Worm (Caenorhabditis elegans) whole organism, late embryonic: ENCODE measurements around the gene R07E4.5.

Experiments used
- C08G9.2 ChIP-seq: sonication (generic microtip); optimal IDR thresholded peaks from 2 replicates; lab custom pipeline; 2016; ENCODE audit warnings: mild to moderate bottlenecking, missing genetic modification characterization, moderate library complexity, missing compliant biosample characterization
- C38D4.7 ChIP-seq: fragments of 200-800 bp; sonication (Bioruptor generic); optimal IDR thresholded peaks from 2 replicates; lab custom pipeline; 2018; ENCODE audit warnings: mild to moderate bottlenecking, missing genetic modification characterization, moderate library complexity, missing compliant biosample characterization
- K02D7.2 ChIP-seq: sonication (generic microtip); optimal IDR thresholded peaks from 2 replicates; lab custom pipeline; 2017; ENCODE audit warnings: mild to moderate bottlenecking, missing genetic modification characterization, missing compliant biosample characterization
- K09A11.1 ChIP-seq: sonication (generic microtip); optimal IDR thresholded peaks from 2 replicates; lab custom pipeline; 2017; ENCODE audit warnings: antibody characterized with exemption, mild to moderate bottlenecking, missing genetic modification characterization, missing compliant biosample characterization; ENCODE audit not compliant: insufficient read depth
- ahr-1 ChIP-seq: sonication (generic microtip); optimal IDR thresholded peaks from 2 replicates; lab custom pipeline; 2016; ENCODE audit warnings: missing genetic modification characterization, missing compliant biosample characterization
- ceh-18 ChIP-seq: sonication (generic microtip); optimal IDR thresholded peaks from 2 replicates; lab custom pipeline; 2016; ENCODE audit warnings: missing genetic modification characterization, missing compliant biosample characterization
- ceh-22 ChIP-seq: sonication (generic microtip); optimal IDR thresholded peaks from 2 replicates; lab custom pipeline; 2017; ENCODE audit warnings: missing biosample characterization, missing genetic modification characterization
- ceh-24 ChIP-seq: sonication (generic microtip); optimal IDR thresholded peaks from 2 replicates; lab custom pipeline; 2016; ENCODE audit warnings: mild to moderate bottlenecking, missing genetic modification characterization, missing compliant biosample characterization
- ceh-34 ChIP-seq: sonication (generic microtip); optimal IDR thresholded peaks from 2 replicates; lab custom pipeline; 2016; ENCODE audit warnings: mild to moderate bottlenecking, missing genetic modification characterization, missing compliant biosample characterization
- ceh-45 ChIP-seq: fragments of 200-800 bp; sonication (Bioruptor generic); IDR thresholded peaks from 2 replicates; pipeline ENCODE4 v1.3.6; 2022; ENCODE audit warnings: missing genetic modification reagents, missing genetic modification characterization, missing compliant biosample characterization
- ceh-48 ChIP-seq: sonication (generic microtip); optimal IDR thresholded peaks from 2 replicates; lab custom pipeline; 2016; ENCODE audit warnings: missing genetic modification characterization, inconsistent platforms, missing compliant biosample characterization
- ceh-9 ChIP-seq: sonication (generic microtip); optimal IDR thresholded peaks from 2 replicates; lab custom pipeline; 2016; ENCODE audit warnings: mild to moderate bottlenecking, missing genetic modification characterization, inconsistent platforms, missing compliant biosample characterization
- che-1 ChIP-seq: sonication (generic microtip); optimal IDR thresholded peaks from 2 replicates; lab custom pipeline; 2016; ENCODE audit warnings: mild to moderate bottlenecking, missing genetic modification characterization, missing compliant biosample characterization
- dmd-4 ChIP-seq: sonication (generic microtip); optimal IDR thresholded peaks from 2 replicates; lab custom pipeline; 2016; ENCODE audit warnings: borderline replicate concordance, missing genetic modification characterization, missing compliant biosample characterization
- ets-4 ChIP-seq: sonication (generic microtip); optimal IDR thresholded peaks from 2 replicates; lab custom pipeline; 2016; ENCODE audit warnings: missing genetic modification characterization, missing compliant biosample characterization
- eyg-1 ChIP-seq: sonication (generic microtip); optimal IDR thresholded peaks from 2 replicates; lab custom pipeline; 2016; ENCODE audit warnings: missing genotype, missing genetic modification characterization, missing compliant biosample characterization
- fax-1 ChIP-seq: sonication (generic microtip); optimal IDR thresholded peaks from 2 replicates; lab custom pipeline; 2016; ENCODE audit warnings: missing genotype, missing genetic modification characterization, missing compliant biosample characterization
- gmeb-2 ChIP-seq: sonication (generic microtip); optimal IDR thresholded peaks from 2 replicates; lab custom pipeline; 2016; ENCODE audit warnings: missing genetic modification characterization, inconsistent platforms, missing compliant biosample characterization
- hlh-13 ChIP-seq: fragments of 200-800 bp; sonication (Bioruptor generic); optimal IDR thresholded peaks from 2 replicates; lab custom pipeline; 2018; ENCODE audit warnings: mild to moderate bottlenecking, missing genetic modification characterization, missing compliant biosample characterization
- hlh-15 ChIP-seq: sonication (generic microtip); optimal IDR thresholded peaks from 2 replicates; lab custom pipeline; 2016; ENCODE audit warnings: missing genetic modification characterization, missing compliant biosample characterization
- hlh-30 ChIP-seq: sonication (generic microtip); optimal IDR thresholded peaks from 2 replicates; lab custom pipeline; 2017; ENCODE audit warnings: antibody characterized with exemption, missing genetic modification characterization, missing compliant biosample characterization; ENCODE audit not compliant: insufficient read depth
- hlh-6 ChIP-seq: sonication (generic microtip); optimal IDR thresholded peaks from 2 replicates; lab custom pipeline; 2016; ENCODE audit warnings: missing genotype, missing genetic modification characterization, missing compliant biosample characterization
- hlh-8 ChIP-seq: sonication (generic microtip); optimal IDR thresholded peaks from 2 replicates; lab custom pipeline; 2016; ENCODE audit warnings: missing genotype, missing genetic modification characterization, missing compliant biosample characterization
- lim-6 ChIP-seq: sonication (generic microtip); optimal IDR thresholded peaks from 2 replicates; lab custom pipeline; 2016; ENCODE audit warnings: missing genetic modification characterization, missing compliant biosample characterization
- lin-11 ChIP-seq: fragments of 200-800 bp; sonication (Bioruptor generic); optimal IDR thresholded peaks from 2 replicates; lab custom pipeline; 2018; ENCODE audit warnings: mild to moderate bottlenecking, missing genetic modification characterization, missing compliant biosample characterization
- mec-3 ChIP-seq: sonication (generic microtip); optimal IDR thresholded peaks from 2 replicates; lab custom pipeline; 2016; ENCODE audit warnings: borderline replicate concordance, missing genetic modification characterization, missing compliant biosample characterization
- nhr-11 ChIP-seq: fragments of 150-350 bp; optimal IDR thresholded peaks from 2 replicates; lab custom pipeline; 2014; ENCODE audit warnings: missing biosample characterization, missing genetic modification characterization
- nhr-232 ChIP-seq: sonication (generic microtip); optimal IDR thresholded peaks from 2 replicates; lab custom pipeline; 2016; ENCODE audit warnings: missing genetic modification characterization, missing compliant biosample characterization
- odd-2 ChIP-seq: sonication (generic microtip); optimal IDR thresholded peaks from 2 replicates; lab custom pipeline; 2017; ENCODE audit warnings: antibody characterized with exemption, mild to moderate bottlenecking, missing genetic modification characterization, missing compliant biosample characterization
- pag-3 ChIP-seq: sonication (generic microtip); optimal IDR thresholded peaks from 2 replicates; lab custom pipeline; 2016; ENCODE audit warnings: missing compliant biosample characterization, missing genetic modification characterization, borderline replicate concordance
- pha-2 ChIP-seq: sonication (generic microtip); optimal IDR thresholded peaks from 2 replicates; lab custom pipeline; 2017; ENCODE audit warnings: mild to moderate bottlenecking, missing genetic modification characterization, missing compliant biosample characterization
- rnt-1 ChIP-seq: sonication (generic microtip); optimal IDR thresholded peaks from 2 replicates; lab custom pipeline; 2016; ENCODE audit warnings: missing genetic modification characterization, missing compliant biosample characterization
- sox-4 ChIP-seq: sonication (generic microtip); optimal IDR thresholded peaks from 2 replicates; lab custom pipeline; 2017; ENCODE audit warnings: mild to moderate bottlenecking, missing genetic modification characterization, inconsistent platforms, missing compliant biosample characterization
- syd-9 ChIP-seq: sonication (generic microtip); optimal IDR thresholded peaks from 2 replicates; lab custom pipeline; 2016; ENCODE audit warnings: mild to moderate bottlenecking, missing genetic modification characterization, moderate library complexity, missing compliant biosample characterization
- tbx-2 ChIP-seq: sonication (generic microtip); optimal IDR thresholded peaks from 2 replicates; lab custom pipeline; 2016; ENCODE audit warnings: missing genetic modification characterization, missing compliant biosample characterization
- tbx-7 ChIP-seq: sonication (generic microtip); optimal IDR thresholded peaks from 2 replicates; lab custom pipeline; 2016; ENCODE audit warnings: missing genotype, missing genetic modification characterization, missing compliant biosample characterization
- ttx-3 ChIP-seq: sonication (generic microtip); optimal IDR thresholded peaks from 2 replicates; lab custom pipeline; 2016; ENCODE audit warnings: missing genetic modification reagents, missing genetic modification characterization, missing compliant biosample characterization
- unc-3 ChIP-seq, 2 experiments: fragments of 200-800 bp in 1 of 2; sonication (Bioruptor generic) in 1 of 2; sonication (generic microtip) in 1 of 2; conservative IDR thresholded peaks in 1 of 2; optimal IDR thresholded peaks in 1 of 2; 2 replicates each; pipeline versions ENCODE4 v1.3.6 to Lab custom; 2016 to 2022; ENCODE audit warnings: missing compliant biosample characterization in 2 of 2, missing genetic modification characterization in 2 of 2, missing genetic modification reagents in 1 of 2
- unc-42 ChIP-seq: sonication (generic microtip); optimal IDR thresholded peaks from 2 replicates; lab custom pipeline; 2016; ENCODE audit warnings: missing genotype, missing genetic modification characterization, missing compliant biosample characterization
- ztf-16 ChIP-seq: sonication (generic microtip); optimal IDR thresholded peaks from 2 replicates; lab custom pipeline; 2017; ENCODE audit warnings: missing genetic modification characterization, missing compliant biosample characterization

The R07E4.5 gene

ce11 chrX:5976206-5976960 lies 23.4 kb upstream of the R07E4.5 start (continued):
- TF ChIP-seq hlh-8 (tag; lab: Kevin White, UChicago) (no peak), ceh-18 (tag; lab: Kevin White, UChicago) (peak; percentile 70), ceh-34 (tag; lab: Kevin White, UChicago) (peak; percentile 6), che-1 (no peak), ttx-3 (no peak), gmeb-2 (tag; lab: Kevin White, UChicago) (no peak), unc-3 (GFP tag; conservative IDR thresholded peaks at IDR 0.05; lab: Robert Waterston, UW) (no peak), unc-3 (tag; optimal IDR thresholded peaks at IDR 0.05; lab: Kevin White, UChicago) (peak; percentile 66), nhr-11 (tag; lab: Kevin White, UChicago) (no peak), K02D7.2 (tag; lab: Kevin White, UChicago) (no peak), hlh-30 (no peak), eyg-1 (tag; lab: Kevin White, UChicago) (no peak), ztf-16 (tag; lab: Kevin White, UChicago) (no peak), syd-9 (tag; lab: Kevin White, UChicago) (no peak)
- TF ChIP-seq, all 69 proteins: peak for 10

ce11 chrX:5975726-5976125 lies 22.8 kb upstream of the R07E4.5 start:
- no peak for TF ChIP-seq pha-2 (tag; lab: Kevin White, UChicago)
- TF ChIP-seq hlh-15 (tag; lab: Kevin White, UChicago), result no peak
- no peak for TF ChIP-seq dmd-4 (tag; lab: Kevin White, UChicago)
- TF ChIP-seq ceh-45 (GFP tag; lab: Robert Waterston, UW), result no peak
- no peak for TF ChIP-seq C38D4.7 (GFP tag; lab: Kevin White, UChicago)

- TF ChIP-seq nhr-11 (tag; lab: Kevin White, UChicago) (no peak), ceh-22 (tag; lab: Kevin White, UChicago) (no peak), unc-42 (tag; lab: Kevin White, UChicago) (peak; percentile 71), hlh-6 (no peak), hlh-13 (GFP tag; lab: Kevin White, UChicago) (no peak), fax-1 (tag; lab: Kevin White, UChicago) (no peak), tbx-2 (tag; lab: Kevin White, UChicago) (no peak), ceh-24 (tag; lab: Kevin White, UChicago) (no peak), syd-9 (tag; lab: Kevin White, UChicago) (no peak)
Observed at ce11 chrX:5975228-5975627, 22.3 kb upstream of the R07E4.5 start.

DNA sequence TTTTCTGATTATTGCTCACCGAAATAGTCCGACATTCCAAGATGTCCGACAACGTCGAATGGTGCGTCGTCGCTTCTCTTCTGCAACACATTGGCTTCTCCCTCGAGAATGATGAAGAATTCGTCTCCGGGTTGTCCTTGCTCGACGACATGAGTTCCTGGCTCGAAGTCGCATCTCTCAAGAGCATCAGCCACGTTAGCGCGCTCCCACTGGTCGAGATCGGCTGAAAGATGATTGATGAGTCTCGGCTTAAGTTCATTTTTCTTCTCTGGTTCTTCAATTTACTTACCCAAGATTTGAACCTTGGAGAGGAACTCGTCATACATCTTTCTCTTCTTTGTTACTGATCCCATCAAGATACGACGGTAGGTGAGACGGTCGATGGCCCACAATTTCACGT lies 19.2 kb upstream of the R07E4.5 start:
- TF ChIP-seq hlh-15 (tag; lab: Kevin White, UChicago) (no peak), gmeb-2 (tag; lab: Kevin White, UChicago) (no peak), sox-4 (tag; lab: Kevin White, UChicago) (no peak), odd-2 (tag; lab: Kevin White, UChicago) (no peak)

DNA sequence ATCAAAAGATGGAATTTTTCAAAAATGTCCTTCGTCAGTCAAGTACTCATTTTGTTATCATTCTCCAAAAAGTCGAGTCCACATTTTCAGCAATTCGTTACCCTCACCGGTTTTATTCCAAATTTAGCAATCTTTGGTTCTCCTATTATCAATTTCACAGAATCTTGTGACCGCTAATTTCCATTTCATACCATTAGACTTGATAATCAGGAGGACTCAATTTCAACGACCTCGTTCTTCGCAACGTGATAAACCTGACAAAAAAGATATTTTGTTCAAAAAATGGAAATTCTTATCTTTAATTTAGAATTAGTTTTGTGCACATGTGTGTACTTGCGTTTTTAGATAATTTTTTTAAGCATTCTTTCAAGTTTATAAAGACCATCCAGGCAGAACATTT lies 9.6 kb upstream of the R07E4.5 start:
- TF ChIP-seq ceh-48 (tag; lab: Kevin White, UChicago), result no peak
- TF ChIP-seq unc-3 (GFP tag; conservative IDR thresholded peaks at IDR 0.05; lab: Robert Waterston, UW), result no peak
- no peak for TF ChIP-seq unc-3 (tag; optimal IDR thresholded peaks at IDR 0.05; lab: Kevin White, UChicago)
- no peak for TF ChIP-seq lin-11 (tag; lab: Kevin White, UChicago)
- TF ChIP-seq lim-6 (tag; lab: Kevin White, UChicago), result no peak
- no peak for TF ChIP-seq unc-42 (tag; lab: Kevin White, UChicago)
- TF ChIP-seq ceh-24 (tag; lab: Kevin White, UChicago), result no peak
- TF ChIP-seq nhr-11 (tag; lab: Kevin White, UChicago), result no peak
- TF ChIP-seq C08G9.2 (tag; lab: Kevin White, UChicago), result no peak
- TF ChIP-seq tbx-7 (tag; lab: Kevin White, UChicago), result no peak
- TF ChIP-seq mec-3, result no peak
- no peak for TF ChIP-seq rnt-1 (tag; lab: Kevin White, UChicago)
- TF ChIP-seq ceh-9 (tag; lab: Kevin White, UChicago), result no peak
- no peak for TF ChIP-seq pag-3 (tag; lab: Kevin White, UChicago)
- no peak for TF ChIP-seq nhr-232
- no peak for TF ChIP-seq ahr-1
- no peak for TF ChIP-seq pha-2 (tag; lab: Kevin White, UChicago)
- TF ChIP-seq ets-4 (tag; lab: Kevin White, UChicago), result no peak
- no peak for TF ChIP-seq K09A11.1 (tag; lab: Kevin White, UChicago)
